Fruit fly (Drosophila melanogaster) whole organism, embryonic: ENCODE measurements around the gene scpr-C.

Experiments used
- Abd-B ChIP-seq: fragments of 200-800 bp; sonication (Bioruptor generic); optimal IDR thresholded peaks from 2 replicates; lab custom pipeline; 2018; ENCODE audit warnings: missing biosample characterization, mild to moderate bottlenecking, missing genetic modification characterization, moderate library complexity
- Ada2b ChIP-seq: fragments of 200-800 bp; sonication (Bioruptor generic); IDR thresholded peaks from 2 replicates; pipeline ENCODE4 v1.3.6; 2022; ENCODE audit warnings: missing biosample characterization, missing genetic modification characterization
- Adf1 ChIP-seq: fragments of 200-800 bp; sonication (Bioruptor generic); IDR thresholded peaks from 2 replicates; pipeline ENCODE4 v1.3.6; 2022; ENCODE audit warnings: missing biosample characterization, missing genetic modification characterization
- Blimp-1 ChIP-seq: fragments of 200-800 bp; sonication (Bioruptor generic); optimal IDR thresholded peaks from 3 replicates; lab custom pipeline; 2018; ENCODE audit warnings: missing biosample characterization, missing genetic modification characterization, mild to moderate bottlenecking, moderate library complexity, missing genetic modification reagents
- CG10366 ChIP-seq: fragments of 200-800 bp; sonication (Bioruptor generic); IDR thresholded peaks from 2 replicates; pipeline ENCODE4 v1.3.6; 2022; ENCODE audit warnings: missing biosample characterization, missing genetic modification characterization
- CG10565 ChIP-seq: fragments of 200-800 bp; sonication (Bioruptor generic); optimal IDR thresholded peaks from 3 replicates; lab custom pipeline; 2016; ENCODE audit warnings: missing biosample characterization, mild to moderate bottlenecking, missing genetic modification characterization
- CG12071 ChIP-seq: fragments of 200-800 bp; sonication (Bioruptor generic); optimal IDR thresholded peaks from 3 replicates; lab custom pipeline; 2018; ENCODE audit warnings: missing biosample characterization, mild to moderate bottlenecking, missing genetic modification characterization
- CG12155 ChIP-seq: fragments of 200-800 bp; sonication (Bioruptor generic); optimal IDR thresholded peaks from 3 replicates; lab custom pipeline; 2016; ENCODE audit warnings: missing biosample characterization, missing genetic modification characterization
- CG1233 ChIP-seq: fragments of 200-800 bp; sonication (Bioruptor generic); optimal IDR thresholded peaks from 4 replicates; lab custom pipeline; 2018; ENCODE audit warnings: missing biosample characterization, mild to moderate bottlenecking, missing genetic modification characterization
- CG12391 ChIP-seq: fragments of 200-800 bp; sonication (Bioruptor generic); optimal IDR thresholded peaks from 3 replicates; lab custom pipeline; 2018; ENCODE audit warnings: missing biosample characterization, mild to moderate bottlenecking, missing genetic modification characterization, moderate library complexity
- CG17912 ChIP-seq: fragments of 200-800 bp; sonication (Bioruptor generic); optimal IDR thresholded peaks from 2 replicates; lab custom pipeline; 2018; ENCODE audit warnings: missing biosample characterization, mild to moderate bottlenecking, missing genetic modification characterization
- CG18262 ChIP-seq: fragments of 200-800 bp; optimal IDR thresholded peaks from 3 replicates; lab custom pipeline; 2019; ENCODE audit warnings: missing biosample characterization, mild to moderate bottlenecking, missing genetic modification characterization, moderate library complexity
- CG3847 ChIP-seq: fragments of 200-800 bp; sonication (Bioruptor generic); IDR thresholded peaks from 2 replicates; pipeline ENCODE4 v1.3.6; 2022; ENCODE audit warnings: missing biosample characterization, missing genetic modification characterization
- CG5245 ChIP-seq: fragments of 200-800 bp; sonication (Bioruptor generic); optimal IDR thresholded peaks from 3 replicates; lab custom pipeline; 2016; ENCODE audit warnings: missing biosample characterization, missing genetic modification characterization
- CG7839 ChIP-seq: fragments of 200-800 bp; sonication (Bioruptor generic); optimal IDR thresholded peaks from 3 replicates; lab custom pipeline; 2018; ENCODE audit warnings: missing biosample characterization, mild to moderate bottlenecking, missing genetic modification characterization, moderate library complexity
- CG8478 ChIP-seq: fragments of >200 bp; optimal IDR thresholded peaks from 2 replicates; lab custom pipeline; 2018
- CG9215 ChIP-seq: fragments of 200-800 bp; sonication (Bioruptor generic); IDR thresholded peaks from 2 replicates; pipeline ENCODE4 v1.3.6; 2022; ENCODE audit warnings: missing biosample characterization, missing genetic modification characterization
- CG9609 ChIP-seq: fragments of 200-800 bp; sonication (Bioruptor generic); optimal IDR thresholded peaks from 3 replicates; lab custom pipeline; 2016; ENCODE audit warnings: missing biosample characterization, missing genetic modification characterization
- Chrac-16 ChIP-seq: fragments of 200-800 bp; sonication (Bioruptor generic); optimal IDR thresholded peaks from 3 replicates; lab custom pipeline; 2016; ENCODE audit warnings: missing biosample characterization, missing genetic modification characterization
- Dek ChIP-seq: fragments of 200-800 bp; sonication (Bioruptor generic); optimal IDR thresholded peaks from 3 replicates; lab custom pipeline; 2019; ENCODE audit warnings: missing biosample characterization, mild to moderate bottlenecking, missing genetic modification characterization, moderate library complexity
- Fer1 ChIP-seq: fragments of 200-800 bp; sonication (Bioruptor generic); optimal IDR thresholded peaks from 2 replicates; lab custom pipeline; 2017; ENCODE audit warnings: missing biosample characterization, mild to moderate bottlenecking, missing genetic modification characterization
- HLH54F ChIP-seq: fragments of 200-800 bp; sonication (Bioruptor generic); optimal IDR thresholded peaks from 3 replicates; lab custom pipeline; 2016; ENCODE audit warnings: missing biosample characterization, missing genetic modification characterization
- Med ChIP-seq: fragments of 200-800 bp; sonication (Bioruptor generic); peaks from one replicate; lab custom pipeline; 2016; ENCODE audit warnings: missing biosample characterization, missing genetic modification characterization, mild to moderate bottlenecking, inconsistent platforms, moderate library complexity
- Mes4 ChIP-seq: fragments of 200-800 bp; sonication (Bioruptor generic); optimal IDR thresholded peaks from 2 replicates; lab custom pipeline; 2016; ENCODE audit warnings: missing biosample characterization, missing genetic modification characterization
- NK7.1 ChIP-seq: fragments of 200-800 bp; sonication (Bioruptor generic); optimal IDR thresholded peaks from 3 replicates; lab custom pipeline; 2016; ENCODE audit warnings: missing biosample characterization, missing genetic modification characterization
- Xrp1 ChIP-seq: fragments of 200-800 bp; sonication (Bioruptor generic); IDR thresholded peaks from 2 replicates; pipeline ENCODE4 v1.3.6; 2022; ENCODE audit warnings: missing biosample characterization, missing genetic modification characterization
- ab ChIP-seq: fragments of 200-800 bp; sonication (Bioruptor generic); optimal IDR thresholded peaks from 2 replicates; lab custom pipeline; 2016; ENCODE audit warnings: missing biosample characterization, missing genetic modification characterization
- bab2 ChIP-seq: fragments of 200-800 bp; sonication (Bioruptor generic); optimal IDR thresholded peaks from 2 replicates; lab custom pipeline; 2016; ENCODE audit warnings: missing biosample characterization, missing genetic modification characterization
- croc ChIP-seq: fragments of 200-800 bp; sonication (Bioruptor generic); conservative IDR thresholded peaks from 3 replicates; pipeline ENCODE4 v1.3.6; 2022; ENCODE audit warnings: missing biosample characterization, missing genetic modification characterization
- dpn ChIP-seq, 2 experiments: fragments of 200-800 bp; sonication (Bioruptor generic); optimal IDR thresholded peaks; 3 replicates each; lab custom pipeline; 2016; ENCODE audit warnings: missing biosample characterization in 2 of 2, missing genetic modification characterization in 2 of 2
- dysf ChIP-seq: fragments of 200-800 bp; sonication (Bioruptor generic); IDR thresholded peaks from 3 replicates; pipeline ENCODE4 v1.3.6; 2022; ENCODE audit warnings: missing biosample characterization, missing genetic modification characterization
- gcm ChIP-seq: fragments of 200-800 bp; sonication (Bioruptor generic); optimal IDR thresholded peaks from 2 replicates; lab custom pipeline; 2019; ENCODE audit warnings: missing biosample characterization, mild to moderate bottlenecking, missing genetic modification characterization, moderate library complexity
- gem ChIP-seq: fragments of 200-800 bp; sonication (Bioruptor generic); optimal IDR thresholded peaks from 2 replicates; lab custom pipeline; 2019; ENCODE audit warnings: missing biosample characterization, mild to moderate bottlenecking, missing genetic modification characterization, moderate library complexity
- gfzf ChIP-seq: fragments of 200-800 bp; sonication (Bioruptor generic); optimal IDR thresholded peaks from 2 replicates; lab custom pipeline; 2016; ENCODE audit warnings: missing biosample characterization, mild to moderate bottlenecking, missing genetic modification characterization, moderate library complexity
- gsb-n ChIP-seq: fragments of 200-800 bp; sonication (Bioruptor generic); optimal IDR thresholded peaks from 3 replicates; lab custom pipeline; 2018; ENCODE audit warnings: missing biosample characterization, mild to moderate bottlenecking, missing genetic modification characterization
- ind ChIP-seq: fragments of 200-800 bp; sonication (Bioruptor generic); optimal IDR thresholded peaks from 3 replicates; lab custom pipeline; 2016; ENCODE audit warnings: missing biosample characterization, missing genetic modification characterization
- jumu ChIP-seq: fragments of 200-800 bp; sonication (Bioruptor generic); optimal IDR thresholded peaks from 3 replicates; lab custom pipeline; 2016; ENCODE audit warnings: missing biosample characterization, missing genetic modification characterization
- kni ChIP-seq: fragments of 200-800 bp; sonication (Bioruptor generic); optimal IDR thresholded peaks from 3 replicates; lab custom pipeline; 2017; ENCODE audit warnings: mild to moderate bottlenecking, missing biosample characterization, missing genetic modification reagents, missing genetic modification characterization
- knrl ChIP-seq: fragments of 200-800 bp; sonication (Bioruptor generic); IDR thresholded peaks from 3 replicates; pipeline ENCODE4 v1.3.6; 2022; ENCODE audit warnings: missing biosample characterization, missing genetic modification characterization; ENCODE audit not compliant: partially characterized antibody
- lmd ChIP-seq: fragments of 200-800 bp; sonication (Bioruptor generic); IDR thresholded peaks from 2 replicates; pipeline ENCODE4 v1.3.6; 2022; ENCODE audit warnings: missing biosample characterization, missing genetic modification characterization
- mirr ChIP-seq: fragments of 200-800 bp; sonication (Bioruptor generic); optimal IDR thresholded peaks from 3 replicates; lab custom pipeline; 2018; ENCODE audit warnings: missing biosample characterization, mild to moderate bottlenecking, missing genetic modification characterization
- nom ChIP-seq: fragments of 200-800 bp; sonication (Bioruptor generic); optimal IDR thresholded peaks from 2 replicates; lab custom pipeline; 2017; ENCODE audit warnings: missing biosample characterization, missing genetic modification characterization, mild to moderate bottlenecking, moderate library complexity, missing genetic modification reagents
- pb ChIP-seq: fragments of 200-800 bp; sonication (Bioruptor generic); optimal IDR thresholded peaks from 3 replicates; lab custom pipeline; 2016; ENCODE audit warnings: missing biosample characterization, missing genetic modification characterization
- pum ChIP-seq: fragments of 200-800 bp; sonication (Bioruptor generic); optimal IDR thresholded peaks from 2 replicates; lab custom pipeline; 2016; ENCODE audit warnings: missing biosample characterization, missing genetic modification characterization
- ranshi ChIP-seq: fragments of 200-800 bp; sonication (Bioruptor generic); IDR thresholded peaks from 2 replicates; pipeline ENCODE4 v1.3.6; 2022; ENCODE audit warnings: missing biosample characterization, missing genetic modification characterization
- row ChIP-seq: fragments of 200-800 bp; sonication (Bioruptor generic); IDR thresholded peaks from 3 replicates; pipeline ENCODE4 v1.3.6; 2022; ENCODE audit warnings: missing biosample characterization, missing genetic modification characterization
- ttk ChIP-seq: fragments of 200-800 bp; sonication (Bioruptor generic); IDR thresholded peaks from 2 replicates; pipeline ENCODE4 v2.1.2; 2022; ENCODE audit warnings: missing biosample characterization, missing genetic modification characterization
- vnd ChIP-seq: fragments of 200-800 bp; sonication (Bioruptor generic); IDR thresholded peaks from 3 replicates; pipeline ENCODE4 v1.3.6; 2022; ENCODE audit warnings: missing biosample characterization, missing genetic modification characterization; ENCODE audit not compliant: partially characterized antibody
- vvl ChIP-seq: fragments of 200-800 bp; sonication (Bioruptor generic); IDR thresholded peaks from 2 replicates; pipeline ENCODE4 v1.3.6; 2022; ENCODE audit warnings: missing biosample characterization, missing genetic modification characterization
- zen2 ChIP-seq: fragments of 200-800 bp; sonication (Bioruptor generic); IDR thresholded peaks from 3 replicates; pipeline ENCODE4 v1.3.6; 2022; ENCODE audit warnings: missing biosample characterization, missing genetic modification characterization; ENCODE audit not compliant: partially characterized antibody
- zf30C ChIP-seq: fragments of 200-800 bp; sonication (Bioruptor generic); optimal IDR thresholded peaks from 3 replicates; lab custom pipeline; 2018; ENCODE audit warnings: missing biosample characterization, mild to moderate bottlenecking, missing genetic modification characterization

The scpr-C gene

dm6 chr3R:11214449-11214950 is 10.8 kb upstream of the scpr-C start, which contains the start of gene ZnT86D (continued):
- TF ChIP-seq CG12071 (GFP tag; lab: Kevin White, UChicago) (no peak), lmd (GFP tag; lab: Robert Waterston, UW) (peak; percentile 56; the same call in 1 of the 2 replicates), CG10366 (GFP tag; lab: Robert Waterston, UW) (peak; percentile 30; the same call in 1 of the 2 replicates), pum (peak; percentile 41), zf30C (GFP tag; lab: Kevin White, UChicago) (no peak), gcm (GFP tag; lab: Kevin White, UChicago) (peak; percentile 26), CG12155 (GFP tag; lab: Kevin White, UChicago) (peak; percentile 58), CG9609 (GFP tag; lab: Kevin White, UChicago) (peak; percentile 38), dpn (GFP tag; optimal IDR thresholded peaks at IDR 0.05; lab: Kevin White, UChicago) (peak; percentile 44 to 47), dysf (GFP tag; lab: Robert Waterston, UW) (peak; percentile 63; the same call in 2 of the 3 replicates), ab (GFP tag; lab: Kevin White, UChicago) (no peak), ttk (GFP tag; lab: Robert Waterston, UW) (no peak), Med (peak; percentile 95), Ada2b (GFP tag; lab: Robert Waterston, UW) (peak; percentile 36; the same call in 1 of the 2 replicates), ranshi (GFP tag; lab: Robert Waterston, UW) (no peak), NK7.1 (GFP tag; lab: Kevin White, UChicago) (peak; percentile 39), kni (GFP tag; lab: Kevin White, UChicago) (peak; percentile 64), CG8478 (lab: Kevin White, UChicago) (no peak), knrl (GFP tag; lab: Robert Waterston, UW) (no peak), Chrac-16 (peak; percentile 33), ind (GFP tag; lab: Kevin White, UChicago) (peak; percentile 59), Blimp-1 (GFP tag; lab: Kevin White, UChicago) (peak; percentile 43), pb (GFP tag; lab: Kevin White, UChicago) (peak; percentile 48), Abd-B (GFP tag; lab: Kevin White, UChicago) (peak; percentile 67), jumu (GFP tag; lab: Kevin White, UChicago) (peak; percentile 53), Mes4 (GFP tag; lab: Kevin White, UChicago) (peak; percentile 26), CG1233 (GFP tag; lab: Kevin White, UChicago) (peak; percentile 46), vvl (GFP tag; lab: Robert Waterston, UW) (peak; percentile 24; the same call in 1 of the 2 replicates), CG12391 (tag; lab: Kevin White, UChicago) (peak; percentile 75), gem (tag; lab: Kevin White, UChicago) (peak; percentile 78), CG18262 (tag; lab: Kevin White, UChicago) (peak; percentile 69), Fer1 (GFP tag; lab: Kevin White, UChicago) (peak; percentile 67), nom (GFP tag; lab: Kevin White, UChicago) (peak; percentile 35), HLH54F (GFP tag; lab: Kevin White, UChicago) (peak; percentile 75), gfzf (GFP tag; lab: Kevin White, UChicago) (peak; percentile 13), Adf1 (no peak), row (peak; percentile 98), CG7839 (tag; lab: Kevin White, UChicago) (peak; percentile 71), gsb-n (tag; lab: Kevin White, UChicago) (peak; percentile 20), CG5245 (GFP tag; lab: Kevin White, UChicago) (peak; percentile 18), vnd (GFP tag; lab: Robert Waterston, UW) (no peak), zen2 (no peak), mirr (peak; percentile 10), Xrp1 (GFP tag; lab: Robert Waterston, UW) (peak; percentile 30; the same call in 1 of the 2 replicates), CG17912 (GFP tag; lab: Kevin White, UChicago) (peak; percentile 2), croc (0 out of 3 replicates have a peak, but pooled peaks have one; percentile 33), bab2 (GFP tag; lab: Kevin White, UChicago) (peak; percentile 49), CG10565 (GFP tag; lab: Kevin White, UChicago) (no peak), CG9215 (peak; percentile 73), CG3847 (peak; percentile 65), Dek (tag; lab: Kevin White, UChicago) (peak; percentile 72)
